Worm (Caenorhabditis elegans) whole organism, L4/young adult: ENCODE data around the gene cdd-2.

Experiments used
- W03F9.2 ChIP-seq: fragments of 150-350 bp; optimal IDR thresholded peaks from 2 replicates; lab custom pipeline; 2014; ENCODE audit warnings: missing biosample characterization, missing genetic modification characterization
- dao-5 ChIP-seq: sonication (generic microtip); optimal IDR thresholded peaks from 2 replicates; lab custom pipeline; 2016; ENCODE audit warnings: missing genotype, missing genetic modification characterization, moderate library complexity, missing compliant biosample characterization
- him-1 ChIP-seq: sonication (generic microtip); optimal IDR thresholded peaks from 2 replicates; lab custom pipeline; 2016; ENCODE audit warnings: missing genotype, missing genetic modification reagents, missing genetic modification characterization, missing compliant biosample characterization

The cdd-2 gene

DNA sequence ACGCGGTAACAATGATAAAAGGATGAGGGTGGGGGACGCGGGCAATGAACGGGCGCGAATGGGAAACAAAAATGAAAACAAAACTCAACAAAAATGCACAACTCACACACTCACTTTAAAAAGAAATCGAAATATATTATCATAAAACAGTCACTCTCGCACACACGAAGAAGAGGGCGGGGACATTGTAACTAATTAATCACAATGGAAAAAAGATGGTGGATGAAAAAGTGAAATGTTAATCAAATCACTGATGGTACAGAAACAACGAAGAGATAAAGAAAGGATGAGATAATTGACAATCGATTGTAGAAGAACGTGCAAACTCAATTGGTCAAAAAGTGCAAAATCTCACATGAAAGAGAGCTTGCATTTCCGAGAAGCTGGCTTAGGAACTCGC is 11.5 kb upstream of the cdd-2 start:
- TF ChIP-seq dao-5 (tag; lab: Kevin White, UChicago) (no peak), him-1 (tag; lab: Kevin White, UChicago) (no peak), W03F9.2 (no peak)

DNA sequence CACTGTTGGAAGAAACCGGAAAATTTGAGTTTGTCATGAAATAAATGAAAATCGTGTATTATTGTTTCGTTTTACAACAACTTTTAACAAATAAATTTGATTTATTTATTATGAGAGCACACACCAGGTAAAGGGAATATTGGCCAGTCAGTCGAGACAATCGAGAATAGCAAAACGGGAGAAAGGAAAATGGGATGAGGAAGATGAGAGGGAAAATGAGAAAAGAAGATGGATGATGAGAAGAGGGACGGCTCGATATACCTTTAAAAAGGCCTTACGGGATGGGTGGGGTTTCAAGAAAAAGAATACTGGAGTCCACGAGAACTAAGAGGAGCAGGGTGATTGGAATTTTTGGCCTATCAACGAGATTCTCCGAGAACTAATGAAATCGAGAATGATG is 11.0 kb upstream of the cdd-2 start:
- TF ChIP-seq dao-5 (tag; lab: Kevin White, UChicago) (no peak), W03F9.2 (no peak), him-1 (tag; lab: Kevin White, UChicago) (no peak)

DNA sequence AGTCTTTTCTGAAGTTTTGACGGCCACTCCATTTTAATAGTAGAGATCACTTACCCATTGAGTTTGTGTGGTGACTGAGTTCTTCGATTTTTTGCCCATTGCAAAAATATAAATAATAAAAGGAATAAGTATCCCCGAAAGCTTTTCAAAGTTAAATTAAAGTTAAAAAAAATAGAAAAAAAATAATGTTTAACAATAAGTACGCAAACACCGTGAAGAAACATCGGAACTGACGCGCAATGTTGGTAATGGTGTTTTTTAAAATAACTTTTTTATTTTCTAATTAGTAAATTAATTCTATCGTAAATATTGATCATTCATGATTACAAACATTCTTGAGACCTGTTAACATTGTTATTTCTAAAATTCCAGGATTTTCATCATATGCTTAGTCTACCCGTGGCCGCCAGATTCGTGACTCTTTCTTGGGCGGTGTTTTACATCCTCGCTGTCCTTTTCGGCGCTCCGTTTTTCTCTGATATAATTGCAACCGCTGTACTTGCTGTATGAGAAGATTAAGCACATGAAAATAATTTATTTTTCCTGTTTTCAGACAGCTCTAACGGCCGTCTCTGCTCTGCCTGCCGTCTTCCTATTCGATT is 8.7 kb upstream of the cdd-2 start, which contains the start of the genes F49E8.7, F49E8.8 and nprl-2:
F49E8.7 (minus strand) TSS at position 101 of the 602 bp plus-strand sequence.
F49E8.8 (plus strand) TSS at position 373 of the 602 bp plus-strand sequence.
nprl-2 (plus strand) TSS at position 552 of the 602 bp plus-strand sequence.
- TF ChIP-seq dao-5 (tag; lab: Kevin White, UChicago) (no peak), him-1 (tag; lab: Kevin White, UChicago) (no peak)

DNA sequence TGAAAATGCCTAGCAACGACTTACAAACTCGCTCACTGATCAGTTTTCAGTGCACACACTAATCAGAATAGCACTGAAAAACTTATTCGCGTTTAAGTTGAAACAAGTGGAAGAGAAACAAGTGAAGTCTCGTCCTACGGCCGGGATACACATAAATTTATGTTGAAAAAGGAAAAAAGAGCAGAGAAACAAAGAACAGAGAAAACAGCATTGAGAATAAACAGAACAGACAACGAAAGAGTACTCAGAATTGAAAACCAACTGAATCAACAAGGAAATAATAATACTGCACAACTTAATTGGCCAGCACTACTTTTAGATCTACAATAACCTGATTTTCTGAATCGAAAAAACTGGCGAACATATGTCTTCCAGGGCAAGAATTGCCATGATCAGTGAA is 6.7 kb upstream of the cdd-2 start, which contains the start of gene F49E8.6:
F49E8.6 (minus strand) TSS at position 317 of the 400 bp plus-strand sequence.
- TF ChIP-seq W03F9.2 (no peak), dao-5 (tag; lab: Kevin White, UChicago) (no peak), him-1 (tag; lab: Kevin White, UChicago) (no peak)

DNA sequence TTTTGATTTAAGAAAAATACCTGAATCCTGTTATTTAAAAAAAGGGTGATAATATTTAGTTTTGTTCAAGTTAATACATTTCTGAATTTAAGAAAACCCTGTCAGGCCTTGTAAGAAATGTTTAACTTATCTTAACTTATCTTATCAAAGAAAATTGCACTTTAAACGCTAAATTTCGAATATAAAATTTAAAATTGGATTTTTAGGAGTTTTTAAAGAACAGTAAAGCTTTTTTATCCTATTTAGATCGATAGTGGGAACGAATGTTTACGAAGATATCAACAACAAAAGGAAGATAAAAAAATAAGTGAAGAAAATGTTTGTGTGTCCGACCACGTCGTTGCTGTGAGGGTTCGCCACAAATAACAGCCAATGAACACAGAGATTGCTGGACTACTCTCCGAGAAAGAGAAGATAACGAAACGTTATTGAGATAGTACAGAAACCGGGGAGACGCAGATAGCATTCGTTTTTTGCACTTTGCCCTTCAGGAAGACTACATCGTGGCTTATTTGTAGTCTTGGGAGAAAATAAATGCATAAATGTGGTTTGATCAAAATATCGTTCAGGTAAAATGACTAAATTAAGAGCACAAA is 5.4 kb upstream of the cdd-2 start, which contains the start of gene dif-1:
dif-1 (minus strand) TSS at position 51 of the 596 bp plus-strand sequence.
- TF ChIP-seq W03F9.2 (peak; percentile 52), him-1 (tag; lab: Kevin White, UChicago) (no peak), dao-5 (tag; lab: Kevin White, UChicago) (no peak)

DNA sequence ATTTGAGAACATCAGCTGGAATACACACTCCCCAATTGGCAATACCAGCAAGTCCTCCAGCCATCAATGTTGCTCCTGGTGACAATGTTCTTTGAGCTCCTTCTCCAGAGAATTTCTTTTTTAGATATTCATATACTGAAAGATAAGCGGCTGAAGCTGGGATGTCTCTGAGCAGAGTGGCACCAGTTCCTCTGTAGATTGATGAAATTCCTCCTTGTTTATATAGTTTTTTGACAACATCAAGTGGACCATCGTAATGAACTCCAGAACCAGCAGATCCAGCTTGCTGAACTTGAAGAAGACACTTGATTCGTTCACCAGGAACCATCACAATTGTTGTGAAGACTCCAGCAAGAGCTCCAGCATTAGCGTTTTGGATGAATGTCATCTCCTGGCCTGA is 4.4 kb upstream of the cdd-2 start:
- no peak for TF ChIP-seq dao-5 (tag; lab: Kevin White, UChicago)
- TF ChIP-seq W03F9.2 = no peak
- no peak for TF ChIP-seq him-1 (tag; lab: Kevin White, UChicago)

DNA sequence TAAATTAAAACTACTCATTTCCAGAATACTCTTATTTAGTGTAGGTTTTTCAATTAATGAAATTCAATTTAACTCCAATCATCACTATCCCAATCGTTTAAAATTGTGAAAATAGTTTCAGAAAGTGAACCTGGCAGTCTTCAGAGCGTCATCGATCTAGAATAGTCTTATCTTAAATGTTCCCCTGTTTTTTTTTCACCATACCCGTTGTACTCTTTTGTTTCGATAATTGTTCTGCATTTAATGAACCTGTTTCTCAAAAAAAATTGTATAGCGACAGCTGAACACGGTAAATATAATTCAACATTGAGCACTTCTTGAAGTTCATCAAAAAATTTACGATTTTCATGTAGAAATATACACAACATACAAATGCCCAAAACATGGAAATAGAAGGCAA is 3.6 kb upstream of the cdd-2 start:
- TF ChIP-seq W03F9.2 = no peak
- TF ChIP-seq dao-5 (tag; lab: Kevin White, UChicago) = no peak
- TF ChIP-seq him-1 (tag; lab: Kevin White, UChicago) = no peak

DNA sequence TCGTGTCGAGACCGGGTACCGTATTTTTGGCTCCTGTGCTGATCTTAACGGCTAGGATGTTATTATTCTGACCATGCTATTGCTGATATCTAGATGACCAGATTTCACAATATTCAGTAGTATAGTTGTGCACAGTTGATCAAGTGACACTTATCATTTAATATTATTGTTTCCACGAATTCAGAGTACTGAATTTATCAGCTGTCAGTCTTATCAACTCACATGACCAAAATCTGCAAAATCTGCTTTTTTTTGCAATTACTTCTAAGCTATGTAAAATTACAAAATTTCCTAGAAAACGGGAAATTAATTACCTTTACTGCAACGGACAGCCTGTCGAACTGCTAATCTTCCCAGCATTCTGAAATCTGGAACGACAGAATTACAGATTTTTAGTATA is 2.8 kb upstream of the cdd-2 start, which contains the start of gene pam-1:
pam-1 (minus strand) TSS at position 368 of the 400 bp plus-strand sequence.
- TF ChIP-seq him-1 (tag; lab: Kevin White, UChicago) (no peak), W03F9.2 (no peak), dao-5 (tag; lab: Kevin White, UChicago) (no peak)

DNA sequence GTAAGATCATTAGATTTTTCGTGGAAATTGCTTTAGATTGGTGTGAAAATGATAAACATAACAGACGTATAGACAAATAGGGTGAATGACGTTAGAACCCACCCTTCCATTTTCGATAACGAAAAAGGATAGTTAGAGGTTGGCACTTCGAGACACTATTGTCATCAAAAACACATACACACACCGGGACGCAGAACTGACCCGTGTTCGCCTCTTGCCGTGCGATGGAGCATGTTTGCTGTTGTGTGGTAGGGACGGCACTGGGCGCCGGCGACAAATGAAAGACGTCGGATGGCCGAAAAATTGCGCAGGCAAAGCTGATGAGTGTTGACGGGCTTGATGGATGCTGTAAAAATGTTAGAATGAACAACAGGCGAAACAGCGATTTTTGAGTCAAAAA is 2.2 kb upstream of the cdd-2 start:
- peak; percentile 9 for TF ChIP-seq W03F9.2
- no peak for TF ChIP-seq dao-5 (tag; lab: Kevin White, UChicago)

DNA sequence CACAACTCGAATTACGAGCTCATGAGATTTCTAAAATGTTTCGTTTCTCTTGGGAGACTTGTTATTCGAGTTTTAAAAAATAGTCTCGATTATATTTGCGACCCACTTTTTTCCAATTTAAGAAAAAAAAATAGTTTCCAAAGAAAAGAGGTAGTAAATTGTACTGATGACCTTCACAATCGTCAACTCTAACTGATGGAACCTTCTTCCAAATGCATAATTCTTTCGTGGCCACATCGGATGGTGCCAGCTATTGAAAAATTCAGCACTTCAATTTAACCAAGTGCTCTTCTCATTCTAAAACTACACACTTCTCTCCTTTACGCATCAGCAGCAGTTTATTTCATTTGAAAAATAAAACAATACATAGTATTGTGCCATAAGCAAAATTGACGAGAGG is 4.0 kb downstream of the cdd-2 start:
- TF ChIP-seq W03F9.2 = no peak
- TF ChIP-seq him-1 (tag; lab: Kevin White, UChicago) = no peak
- no peak for TF ChIP-seq dao-5 (tag; lab: Kevin White, UChicago)

DNA sequence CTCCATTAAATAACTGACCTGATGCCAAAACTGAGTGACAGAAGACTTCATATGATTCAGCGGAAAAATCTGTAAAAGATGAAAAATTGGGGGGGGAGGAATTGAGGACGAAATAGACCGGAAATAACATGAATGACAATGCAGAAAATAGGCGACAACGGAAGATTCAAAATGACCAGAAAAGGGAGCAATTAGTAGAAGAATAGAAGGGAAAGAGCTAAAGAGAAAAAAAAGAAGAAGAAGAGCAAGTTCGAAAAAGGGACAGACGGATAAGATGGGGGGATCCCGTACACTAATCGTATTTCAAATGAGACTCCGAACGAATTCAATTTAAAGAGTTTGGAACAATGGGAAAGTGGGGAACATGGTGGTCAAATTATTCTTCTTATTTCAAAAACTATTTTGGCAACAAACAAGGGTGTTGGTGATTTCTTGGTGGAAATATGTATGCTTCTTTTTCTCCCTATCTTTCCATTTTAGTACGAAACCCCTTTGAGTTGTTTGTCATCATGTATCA is 5.2 kb downstream of the cdd-2 start, which contains the start of gene R05G6.10:
R05G6.10 (minus strand) TSS at position 51 of the 517 bp plus-strand sequence.
- TF ChIP-seq dao-5 (tag; lab: Kevin White, UChicago) (no peak), him-1 (tag; lab: Kevin White, UChicago) (no peak), W03F9.2 (no peak)

DNA sequence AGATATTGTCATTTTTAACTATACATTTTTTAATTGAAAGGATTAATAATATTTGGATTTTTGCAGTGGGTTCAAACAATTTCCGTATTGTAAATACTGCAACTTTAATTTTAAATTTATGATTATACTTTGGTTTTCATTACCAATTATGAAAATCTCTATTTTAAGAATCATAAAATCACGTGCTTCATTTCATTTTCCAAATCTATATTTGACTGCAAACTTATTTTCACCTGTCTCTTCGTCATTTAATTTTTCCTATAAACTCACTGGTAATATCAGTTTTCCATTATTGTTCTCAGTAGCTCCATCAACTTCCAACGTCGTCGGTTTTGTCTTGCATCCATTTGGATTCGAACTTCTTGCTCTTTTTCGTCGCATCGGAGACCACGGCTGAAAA is 15.3 kb downstream of the cdd-2 start, which contains the start of gene R05G6.1:
R05G6.1 (plus strand) TSS at position 301 of the 400 bp plus-strand sequence.
- TF ChIP-seq dao-5 (tag; lab: Kevin White, UChicago) (no peak), W03F9.2 (no peak), him-1 (tag; lab: Kevin White, UChicago) (no peak)

DNA sequence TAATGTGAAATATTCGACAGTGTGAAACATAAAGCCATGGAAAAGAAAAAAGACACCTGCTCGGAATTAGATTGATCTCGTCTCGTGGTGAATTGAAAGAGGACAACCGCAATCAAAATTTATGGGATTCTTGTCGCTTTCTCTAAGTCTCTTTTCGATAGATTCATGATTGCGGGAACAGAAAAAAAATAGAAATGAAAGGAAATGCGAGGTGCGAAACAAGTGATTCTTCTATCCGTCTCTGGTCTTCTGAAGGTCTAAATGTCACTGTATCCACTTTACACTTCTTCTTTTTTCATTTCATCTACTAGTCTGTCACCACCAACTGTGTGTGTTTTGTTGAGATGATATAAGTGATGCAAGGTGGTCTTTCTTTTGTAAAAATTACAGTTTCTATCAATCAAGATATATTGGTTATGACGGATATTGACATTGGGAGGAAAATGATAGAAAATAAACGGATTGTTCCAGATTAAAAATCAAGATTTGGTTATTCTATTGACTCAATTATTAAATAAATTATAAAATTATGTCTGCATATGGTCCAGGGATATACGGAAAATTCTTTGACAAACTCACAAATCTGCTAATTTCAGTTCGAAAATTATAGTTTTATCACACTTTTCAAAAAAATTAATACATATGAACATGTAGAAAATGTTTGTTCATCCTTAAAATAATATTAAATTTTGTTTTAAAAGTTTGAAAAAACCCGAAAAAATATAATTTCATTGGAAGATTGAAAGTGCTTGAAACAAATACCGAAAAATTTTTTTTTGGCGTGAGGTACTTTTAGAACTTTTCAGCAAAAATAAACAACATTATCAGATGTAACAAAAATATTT is 17.2 kb downstream of the cdd-2 start:
- TF ChIP-seq dao-5 (tag; lab: Kevin White, UChicago) (no peak), W03F9.2 (no peak), him-1 (tag; lab: Kevin White, UChicago) (no peak)
